Worm (Caenorhabditis elegans) whole organism, L4/young adult: ENCODE data around the gene cya-1.

Experiments used
- W03F9.2 ChIP-seq: fragments of 150-350 bp; optimal IDR thresholded peaks from 2 replicates; lab custom pipeline; 2014; ENCODE audit warnings: missing biosample characterization, missing genetic modification characterization
- him-1 ChIP-seq: sonication (generic microtip); optimal IDR thresholded peaks from 2 replicates; lab custom pipeline; 2016; ENCODE audit warnings: missing genotype, missing genetic modification reagents, missing genetic modification characterization, missing compliant biosample characterization

- TF ChIP-seq W03F9.2: no peak
- TF ChIP-seq him-1 (tag; lab: Kevin White, UChicago): no peak
Measured at ce11 chrIII:9143911-9144310, 34.8 kb upstream of the cya-1 start, which contains the start of gene ZK512.11.
